Worm (Caenorhabditis elegans) whole organism, mixed stage, embryonic: Measurements from ENCODE around the gene Y41D4A.3.

Source experiments
- M03D4.4 ChIP-seq: sonication (generic microtip); optimal IDR thresholded peaks from 2 replicates; lab custom pipeline; 2017; ENCODE audit warnings: mild to moderate bottlenecking, missing genetic modification characterization, missing compliant biosample characterization
- blmp-1 ChIP-seq: fragments of 150-350 bp; optimal IDR thresholded peaks from 2 replicates; lab custom pipeline; 2014; ENCODE audit warnings: missing biosample characterization, missing genetic modification characterization
- ceh-39 ChIP-seq: fragments of 150-350 bp; optimal IDR thresholded peaks from 2 replicates; lab custom pipeline; 2014; ENCODE audit warnings: missing biosample characterization, missing genetic modification characterization
- ceh-43 ChIP-seq: fragments of 200-800 bp; sonication (Bioruptor generic); optimal IDR thresholded peaks from 2 replicates; lab custom pipeline; 2018; ENCODE audit warnings: mild to moderate bottlenecking, missing genetic modification characterization, moderate library complexity, missing compliant biosample characterization
- ceh-83 ChIP-seq: fragments of 200-800 bp; sonication (Bioruptor generic); optimal IDR thresholded peaks from 2 replicates; lab custom pipeline; 2018; ENCODE audit warnings: mild to moderate bottlenecking, missing genetic modification characterization, missing compliant biosample characterization
- ces-1 ChIP-seq: fragments of 150-350 bp; optimal IDR thresholded peaks from 2 replicates; lab custom pipeline; 2014; ENCODE audit warnings: missing biosample characterization, missing genetic modification reagents, missing genetic modification characterization
- cnd-1 ChIP-seq: fragments of 200-800 bp; sonication (Bioruptor generic); optimal IDR thresholded peaks from 2 replicates; lab custom pipeline; 2018; ENCODE audit warnings: mild to moderate bottlenecking, missing genetic modification characterization, missing compliant biosample characterization
- drap-1 ChIP-seq: fragments of 200-800 bp; sonication (Bioruptor generic); optimal IDR thresholded peaks from 3 replicates; lab custom pipeline; 2018; ENCODE audit warnings: mild to moderate bottlenecking, missing genetic modification characterization, missing compliant biosample characterization
- elt-3 ChIP-seq: fragments of 150-350 bp; optimal IDR thresholded peaks from 2 replicates; lab custom pipeline; 2014; ENCODE audit warnings: missing biosample characterization, missing genetic modification characterization
- flh-1 ChIP-seq: fragments of 200-800 bp; sonication (Bioruptor generic); optimal IDR thresholded peaks from 2 replicates; lab custom pipeline; 2018; ENCODE audit warnings: mild to moderate bottlenecking, missing genetic modification characterization, moderate library complexity, missing compliant biosample characterization
- hlh-1 ChIP-seq: fragments of 150-350 bp; optimal IDR thresholded peaks from 2 replicates; lab custom pipeline; 2014; ENCODE audit warnings: missing biosample characterization, missing genetic modification reagents, missing genetic modification characterization
- lin-13 ChIP-seq: fragments of 150-350 bp; optimal IDR thresholded peaks from 2 replicates; lab custom pipeline; 2014; ENCODE audit warnings: missing biosample characterization, missing genetic modification characterization
- lin-32 ChIP-seq: fragments of 200-800 bp; sonication (Bioruptor generic); optimal IDR thresholded peaks from 2 replicates; lab custom pipeline; 2018; ENCODE audit warnings: mild to moderate bottlenecking, missing genetic modification characterization, missing compliant biosample characterization
- lsy-2 ChIP-seq: fragments of 150-350 bp; optimal IDR thresholded peaks from 2 replicates; lab custom pipeline; 2014; ENCODE audit warnings: missing biosample characterization, missing genetic modification characterization
- mab-5 ChIP-seq: fragments of 150-350 bp; optimal IDR thresholded peaks from 2 replicates; lab custom pipeline; 2014; ENCODE audit warnings: missing biosample characterization, missing genetic modification characterization
- mep-1 ChIP-seq: fragments of 150-350 bp; optimal IDR thresholded peaks from 2 replicates; lab custom pipeline; 2017; ENCODE audit warnings: missing biosample characterization, missing genetic modification reagents, missing genetic modification characterization, inconsistent platforms
- mls-2 ChIP-seq: sonication (generic microtip); optimal IDR thresholded peaks from 2 replicates; lab custom pipeline; 2016; ENCODE audit warnings: mild to moderate bottlenecking, missing genetic modification characterization, moderate library complexity, missing compliant biosample characterization
- nhr-12 ChIP-seq: fragments of 150-350 bp; optimal IDR thresholded peaks from 2 replicates; lab custom pipeline; 2014; ENCODE audit warnings: missing biosample characterization, missing genetic modification characterization
- nhr-2 ChIP-seq: fragments of 150-350 bp; optimal IDR thresholded peaks from 2 replicates; lab custom pipeline; 2014; ENCODE audit warnings: missing biosample characterization, missing genetic modification characterization
- nhr-237 ChIP-seq: fragments of 150-350 bp; optimal IDR thresholded peaks from 2 replicates; lab custom pipeline; 2014; ENCODE audit warnings: missing biosample characterization, missing genetic modification characterization
- nhr-28 ChIP-seq: fragments of 150-350 bp; optimal IDR thresholded peaks from 2 replicates; lab custom pipeline; 2014; ENCODE audit warnings: missing biosample characterization, missing genetic modification characterization
- nhr-76 ChIP-seq: sonication (generic microtip); optimal IDR thresholded peaks from 2 replicates; lab custom pipeline; 2017; ENCODE audit warnings: missing biosample characterization, missing genetic modification characterization
- pha-4 ChIP-seq: fragments of 150-350 bp; optimal IDR thresholded peaks from 2 replicates; lab custom pipeline; 2018; ENCODE audit warnings: missing biosample characterization, missing genetic modification reagents, missing genetic modification characterization
- sem-2 ChIP-seq: fragments of 200-800 bp; sonication (Bioruptor generic); optimal IDR thresholded peaks from 2 replicates; lab custom pipeline; 2018; ENCODE audit warnings: mild to moderate bottlenecking, missing genetic modification characterization, missing compliant biosample characterization
- snpc-4 ChIP-seq: fragments of 150-350 bp; optimal IDR thresholded peaks from 2 replicates; lab custom pipeline; 2014; ENCODE audit warnings: missing biosample characterization, missing genetic modification characterization
- sptf-1 ChIP-seq: sonication (generic microtip); optimal IDR thresholded peaks from 2 replicates; lab custom pipeline; 2017; ENCODE audit warnings: mild to moderate bottlenecking, missing genetic modification characterization, moderate library complexity, missing compliant biosample characterization
- tbx-8 ChIP-seq: fragments of 200-800 bp; sonication (Bioruptor generic); optimal IDR thresholded peaks from 2 replicates; lab custom pipeline; 2018; ENCODE audit warnings: mild to moderate bottlenecking, missing genetic modification characterization, moderate library complexity, missing compliant biosample characterization
- unc-39 ChIP-seq: fragments of 150-350 bp; optimal IDR thresholded peaks from 2 replicates; lab custom pipeline; 2014; ENCODE audit warnings: missing biosample characterization, missing genetic modification characterization
- zip-8 ChIP-seq: fragments of 150-350 bp; optimal IDR thresholded peaks from 2 replicates; lab custom pipeline; 2014; ENCODE audit warnings: missing biosample characterization, missing genetic modification characterization
- ztf-11 ChIP-seq: fragments of 150-350 bp; optimal IDR thresholded peaks from 2 replicates; lab custom pipeline; 2014; ENCODE audit warnings: missing biosample characterization, missing genetic modification characterization

Gene Y41D4A.3

DNA sequence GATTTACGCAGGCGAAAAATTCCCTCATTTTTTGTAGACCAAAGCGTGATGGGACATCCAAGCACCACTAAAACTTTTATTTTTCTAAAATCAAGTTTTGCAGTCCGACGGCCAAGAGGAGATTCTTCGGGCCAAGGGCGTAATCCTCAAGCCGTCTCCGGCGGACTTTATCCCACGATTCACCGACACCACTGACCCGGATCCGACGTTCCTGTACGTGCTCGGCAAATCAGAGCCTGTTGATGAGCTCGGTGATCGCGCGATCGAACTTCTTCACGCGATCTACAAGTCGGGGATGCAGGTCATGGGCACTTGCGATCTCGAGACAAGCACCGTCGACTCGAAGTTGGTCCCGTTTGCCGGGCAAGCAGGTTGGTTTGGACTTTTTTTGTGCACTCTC is 40.0 kb upstream of the Y41D4A.3 start:
- TF ChIP-seq ztf-11 (tag; lab: Kevin White, UChicago) (no peak), mls-2 (no peak), ces-1 (no peak), flh-1 (GFP tag; lab: Kevin White, UChicago) (no peak), nhr-2 (no peak), mep-1 (no peak), mab-5 (tag; lab: Kevin White, UChicago) (no peak), cnd-1 (tag; lab: Kevin White, UChicago) (no peak), lsy-2 (no peak), ceh-39 (tag; lab: Kevin White, UChicago) (no peak), sem-2 (GFP tag; lab: Kevin White, UChicago) (no peak), lin-32 (GFP tag; lab: Kevin White, UChicago) (no peak)

DNA sequence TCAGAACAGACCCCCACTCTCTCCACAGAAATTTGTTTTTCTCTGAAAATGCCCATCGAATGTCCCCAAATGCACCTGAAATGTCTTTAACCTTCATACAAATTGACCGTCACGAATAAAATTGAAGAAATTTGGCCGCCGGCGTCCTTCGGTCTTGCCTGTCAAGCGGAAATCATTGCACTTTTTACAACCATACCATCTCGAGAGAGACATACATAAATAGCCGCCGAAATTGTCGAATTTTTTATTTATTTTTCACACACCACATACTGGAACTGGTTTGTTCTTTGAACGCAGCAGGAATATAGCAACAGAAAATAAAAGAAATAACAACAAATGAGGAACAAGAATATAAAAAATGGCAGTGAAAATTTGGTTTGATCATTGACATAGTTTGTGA is 37.9 kb upstream of the Y41D4A.3 start:
- no peak for TF ChIP-seq mep-1
- TF ChIP-seq sem-2 (GFP tag; lab: Kevin White, UChicago), result no peak
- no peak for TF ChIP-seq nhr-12 (tag; lab: Kevin White, UChicago)
- TF ChIP-seq ceh-83 (GFP tag; lab: Kevin White, UChicago), result no peak
- TF ChIP-seq nhr-28 (tag; lab: Kevin White, UChicago), result no peak
- no peak for TF ChIP-seq hlh-1 (tag; lab: Kevin White, UChicago)
- TF ChIP-seq ces-1, result no peak
- TF ChIP-seq sptf-1 (tag; lab: Kevin White, UChicago), result no peak
- TF ChIP-seq ceh-43 (GFP tag; lab: Kevin White, UChicago), result no peak
- no peak for TF ChIP-seq lsy-2
- TF ChIP-seq nhr-237 (tag; lab: Kevin White, UChicago), result no peak
- TF ChIP-seq zip-8 (tag; lab: Kevin White, UChicago), result no peak
- no peak for TF ChIP-seq nhr-76 (tag; lab: Kevin White, UChicago)
- TF ChIP-seq mls-2, result no peak
- TF ChIP-seq elt-3 (tag; lab: Kevin White, UChicago), result no peak
- no peak for TF ChIP-seq ztf-11 (tag; lab: Kevin White, UChicago)
- TF ChIP-seq unc-39 (tag; lab: Kevin White, UChicago), result no peak
- TF ChIP-seq mab-5 (tag; lab: Kevin White, UChicago), result no peak
- no peak for TF ChIP-seq drap-1 (GFP tag; lab: Kevin White, UChicago)

- TF ChIP-seq ces-1 (no peak), drap-1 (GFP tag; lab: Kevin White, UChicago) (no peak)
- TF ChIP-seq, all 35 proteins: peak for 0
Observed at ce11 chrIV:1720474-1720873, 33.1 kb upstream of the Y41D4A.3 start, which contains the start of gene epic-2. epic-2 (plus strand) TSS chrIV:1720790.

DNA sequence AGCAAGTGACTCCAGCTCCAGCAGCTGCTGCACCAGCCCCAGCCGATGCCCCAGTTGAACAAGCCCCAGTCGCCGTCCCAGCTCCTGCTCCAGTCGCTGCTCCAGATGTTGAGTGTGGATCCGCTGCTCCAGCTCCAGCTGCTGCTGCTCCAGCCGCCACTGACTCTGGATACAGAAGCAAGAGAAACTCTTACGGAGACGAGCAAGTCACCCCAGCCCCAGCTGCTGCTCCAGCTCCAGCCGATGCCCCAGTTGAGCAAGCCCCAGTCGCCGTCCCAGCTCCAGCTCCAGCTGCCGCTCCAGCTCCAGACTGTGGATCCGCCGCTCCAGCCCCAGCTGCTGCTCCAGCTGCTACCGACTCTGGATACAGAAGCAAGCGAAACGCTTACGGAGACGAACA is 32.0 kb upstream of the Y41D4A.3 start:
- TF ChIP-seq zip-8 (tag; lab: Kevin White, UChicago) (no peak), cnd-1 (tag; lab: Kevin White, UChicago) (no peak), nhr-2 (no peak), ztf-11 (tag; lab: Kevin White, UChicago) (no peak), mep-1 (no peak), ceh-39 (tag; lab: Kevin White, UChicago) (no peak), nhr-237 (tag; lab: Kevin White, UChicago) (no peak)

- TF ChIP-seq ces-1, result no peak
- no peak for TF ChIP-seq mls-2
- no peak for TF ChIP-seq pha-4 (tag; lab: Kevin White, UChicago)
- TF ChIP-seq snpc-4 (tag; lab: Kevin White, UChicago), result no peak
- no peak for TF ChIP-seq tbx-8 (GFP tag; lab: Kevin White, UChicago)
- no peak for TF ChIP-seq elt-3 (tag; lab: Kevin White, UChicago)
- TF ChIP-seq hlh-1 (tag; lab: Kevin White, UChicago), result no peak
- no peak for TF ChIP-seq lin-13 (tag; lab: Kevin White, UChicago)
- no peak for TF ChIP-seq mab-5 (tag; lab: Kevin White, UChicago)
- TF ChIP-seq ceh-43 (GFP tag; lab: Kevin White, UChicago), result no peak
- no peak for TF ChIP-seq ztf-11 (tag; lab: Kevin White, UChicago)
- no peak for TF ChIP-seq blmp-1 (tag; lab: Kevin White, UChicago)
- TF ChIP-seq ceh-83 (GFP tag; lab: Kevin White, UChicago), result no peak
- no peak for TF ChIP-seq nhr-237 (tag; lab: Kevin White, UChicago)
- TF ChIP-seq mep-1, result no peak
- TF ChIP-seq unc-39 (tag; lab: Kevin White, UChicago), result no peak
- TF ChIP-seq M03D4.4 (tag; lab: Kevin White, UChicago), result no peak
- TF ChIP-seq drap-1 (GFP tag; lab: Kevin White, UChicago), result no peak
Observed at ce11 chrIV:1722953-1723352, 30.6 kb upstream of the Y41D4A.3 start.
